Worm (Caenorhabditis elegans): Measurements from ENCODE around the gene F25F2.1.

DNA sequence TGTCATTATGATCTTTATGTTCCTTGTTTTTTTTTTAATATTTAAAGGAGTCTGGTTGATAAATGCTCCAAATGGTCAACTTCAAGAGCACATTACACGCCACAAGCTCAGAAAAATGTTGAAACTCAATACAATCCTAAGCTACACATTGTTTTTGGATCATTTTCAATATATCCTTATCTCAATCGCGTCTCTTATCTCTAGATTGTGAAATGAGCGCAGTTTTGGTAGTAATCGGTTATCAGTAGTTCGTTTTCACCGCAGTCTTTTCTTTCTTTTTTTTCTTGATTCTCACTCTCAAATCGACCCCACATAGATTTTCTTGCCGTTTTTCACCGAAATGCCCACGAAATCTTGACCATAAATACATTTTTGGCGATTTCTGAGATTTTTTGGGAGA, 44.2 kb downstream of the F25F2.1 start:
- no peak for TF ChIP-seq him-1 (tag; optimal IDR thresholded peaks at IDR 0.05)
- no peak for TF ChIP-seq dao-5 (tag; optimal IDR thresholded peaks at IDR 0.05)

All from whole organism, L4/young adult.